Fruit fly (Drosophila melanogaster) Kc167 (cell line): ENCODE results near the gene Cog2.

ENCODE experiments used
- Myc ChIP-seq: fragments of >200 bp; optimal IDR thresholded peaks from 2 replicates; lab custom pipeline; 2017; ENCODE audit warnings: missing external identifiers
- Sin3A ChIP-seq: fragments of >200 bp; optimal IDR thresholded peaks from 2 replicates; lab custom pipeline; 2018; ENCODE audit warnings: missing external identifiers
- h ChIP-seq: fragments of >200 bp; optimal IDR thresholded peaks from 3 replicates; lab custom pipeline; 2018; ENCODE audit warnings: missing external identifiers
- psq ChIP-seq: fragments of >200 bp; optimal IDR thresholded peaks from 2 replicates; lab custom pipeline; 2017; ENCODE audit warnings: missing external identifiers
- ttk ChIP-seq: sonication (Bioruptor generic); optimal IDR thresholded peaks from 2 replicates; lab custom pipeline; 2017; ENCODE audit warnings: missing external identifiers

DNA sequence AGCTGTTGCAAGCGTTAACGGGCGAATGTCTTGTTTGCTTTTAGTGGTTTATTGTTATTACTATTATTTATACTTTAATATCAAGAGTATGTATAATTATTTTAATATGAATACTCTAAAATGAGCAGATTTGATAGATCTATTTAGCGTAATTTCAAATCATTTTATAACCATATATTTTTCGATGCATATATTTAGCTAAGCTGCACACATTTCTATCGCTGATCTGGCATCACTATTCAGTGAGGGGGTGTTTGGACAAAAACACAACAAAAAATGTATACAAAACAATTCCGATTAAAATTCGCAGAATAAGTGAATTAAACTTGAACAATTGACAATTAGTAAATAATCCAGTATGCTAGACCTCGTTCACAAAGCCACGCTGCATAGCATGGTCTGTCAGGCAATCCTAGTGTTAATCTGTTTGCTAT is 10.4 kb downstream of the Cog2 start, which contains the start of the genes Trs33 and Tmtc4:
- TF ChIP-seq psq (no peak), Sin3A (lab: Kevin White, UChicago) (no peak), ttk (lab: Kevin White, UChicago) (no peak), h (lab: Kevin White, UChicago) (no peak), Myc (no peak)
